Worm (Caenorhabditis elegans) whole organism, late embryonic: ENCODE measurements around the gene col-155.

Source experiments
- F13H6.1 ChIP-seq: sonication (generic microtip); optimal IDR thresholded peaks from 2 replicates; lab custom pipeline; 2016; ENCODE audit warnings: missing genetic modification characterization, missing compliant biosample characterization
- K02D7.2 ChIP-seq: sonication (generic microtip); optimal IDR thresholded peaks from 2 replicates; lab custom pipeline; 2017; ENCODE audit warnings: mild to moderate bottlenecking, missing genetic modification characterization, missing compliant biosample characterization
- K09A11.1 ChIP-seq: sonication (generic microtip); optimal IDR thresholded peaks from 2 replicates; lab custom pipeline; 2017; ENCODE audit warnings: antibody characterized with exemption, mild to moderate bottlenecking, missing genetic modification characterization, missing compliant biosample characterization; ENCODE audit not compliant: insufficient read depth
- T23F11.4 ChIP-seq: fragments of 200-800 bp; sonication (Bioruptor generic); optimal IDR thresholded peaks from 2 replicates; lab custom pipeline; 2018; ENCODE audit warnings: mild to moderate bottlenecking, missing genetic modification characterization, missing compliant biosample characterization
- ahr-1 ChIP-seq: sonication (generic microtip); optimal IDR thresholded peaks from 2 replicates; lab custom pipeline; 2016; ENCODE audit warnings: missing genetic modification characterization, missing compliant biosample characterization
- ama-1 ChIP-seq: fragments of 150-350 bp; optimal IDR thresholded peaks from 2 replicates; lab custom pipeline; 2014
- ceh-14 ChIP-seq: sonication (generic microtip); optimal IDR thresholded peaks from 2 replicates; lab custom pipeline; 2016; ENCODE audit warnings: missing genotype, missing genetic modification characterization, missing compliant biosample characterization
- ceh-18 ChIP-seq: sonication (generic microtip); optimal IDR thresholded peaks from 2 replicates; lab custom pipeline; 2016; ENCODE audit warnings: missing genetic modification characterization, missing compliant biosample characterization
- ceh-19 ChIP-seq: fragments of 200-800 bp; sonication (Bioruptor generic); optimal IDR thresholded peaks from 2 replicates; lab custom pipeline; 2018; ENCODE audit warnings: mild to moderate bottlenecking, missing genetic modification characterization, missing compliant biosample characterization
- ceh-22 ChIP-seq: sonication (generic microtip); optimal IDR thresholded peaks from 2 replicates; lab custom pipeline; 2017; ENCODE audit warnings: missing biosample characterization, missing genetic modification characterization
- ceh-24 ChIP-seq: sonication (generic microtip); optimal IDR thresholded peaks from 2 replicates; lab custom pipeline; 2016; ENCODE audit warnings: mild to moderate bottlenecking, missing genetic modification characterization, missing compliant biosample characterization
- ceh-31 ChIP-seq: sonication (generic microtip); optimal IDR thresholded peaks from 2 replicates; lab custom pipeline; 2016; ENCODE audit warnings: missing genetic modification characterization, missing compliant biosample characterization
- ceh-34 ChIP-seq: sonication (generic microtip); optimal IDR thresholded peaks from 2 replicates; lab custom pipeline; 2016; ENCODE audit warnings: mild to moderate bottlenecking, missing genetic modification characterization, missing compliant biosample characterization
- ceh-6 ChIP-seq: fragments of 200-800 bp; sonication (Bioruptor generic); optimal IDR thresholded peaks from 2 replicates; lab custom pipeline; 2018; ENCODE audit warnings: mild to moderate bottlenecking, missing genetic modification characterization, missing compliant biosample characterization
- ceh-9 ChIP-seq: sonication (generic microtip); optimal IDR thresholded peaks from 2 replicates; lab custom pipeline; 2016; ENCODE audit warnings: mild to moderate bottlenecking, missing genetic modification characterization, inconsistent platforms, missing compliant biosample characterization
- dmd-4 ChIP-seq: sonication (generic microtip); optimal IDR thresholded peaks from 2 replicates; lab custom pipeline; 2016; ENCODE audit warnings: borderline replicate concordance, missing genetic modification characterization, missing compliant biosample characterization
- dve-1 ChIP-seq: sonication (generic microtip); optimal IDR thresholded peaks from 2 replicates; lab custom pipeline; 2017; ENCODE audit warnings: antibody characterized with exemption, mild to moderate bottlenecking, missing genetic modification characterization, missing compliant biosample characterization
- elt-2 ChIP-seq: sonication (generic microtip); optimal IDR thresholded peaks from 2 replicates; lab custom pipeline; 2016; ENCODE audit warnings: missing genetic modification reagents, missing genetic modification characterization, missing compliant biosample characterization
- elt-4 ChIP-seq: sonication (generic microtip); optimal IDR thresholded peaks from 2 replicates; lab custom pipeline; 2016; ENCODE audit warnings: missing genetic modification characterization, missing compliant biosample characterization
- ets-4 ChIP-seq: sonication (generic microtip); optimal IDR thresholded peaks from 2 replicates; lab custom pipeline; 2016; ENCODE audit warnings: missing genetic modification characterization, missing compliant biosample characterization
- fkh-6 ChIP-seq: sonication (generic microtip); optimal IDR thresholded peaks from 2 replicates; lab custom pipeline; 2016; ENCODE audit warnings: missing genetic modification characterization, missing compliant biosample characterization
- hlh-13 ChIP-seq: fragments of 200-800 bp; sonication (Bioruptor generic); optimal IDR thresholded peaks from 2 replicates; lab custom pipeline; 2018; ENCODE audit warnings: mild to moderate bottlenecking, missing genetic modification characterization, missing compliant biosample characterization
- hlh-15 ChIP-seq: sonication (generic microtip); optimal IDR thresholded peaks from 2 replicates; lab custom pipeline; 2016; ENCODE audit warnings: missing genetic modification characterization, missing compliant biosample characterization
- hlh-30 ChIP-seq: sonication (generic microtip); optimal IDR thresholded peaks from 2 replicates; lab custom pipeline; 2017; ENCODE audit warnings: antibody characterized with exemption, missing genetic modification characterization, missing compliant biosample characterization; ENCODE audit not compliant: insufficient read depth
- hlh-6 ChIP-seq: sonication (generic microtip); optimal IDR thresholded peaks from 2 replicates; lab custom pipeline; 2016; ENCODE audit warnings: missing genotype, missing genetic modification characterization, missing compliant biosample characterization
- lim-6 ChIP-seq: sonication (generic microtip); optimal IDR thresholded peaks from 2 replicates; lab custom pipeline; 2016; ENCODE audit warnings: missing genetic modification characterization, missing compliant biosample characterization
- lin-11 ChIP-seq: fragments of 200-800 bp; sonication (Bioruptor generic); optimal IDR thresholded peaks from 2 replicates; lab custom pipeline; 2018; ENCODE audit warnings: mild to moderate bottlenecking, missing genetic modification characterization, missing compliant biosample characterization
- mec-3 ChIP-seq: sonication (generic microtip); optimal IDR thresholded peaks from 2 replicates; lab custom pipeline; 2016; ENCODE audit warnings: borderline replicate concordance, missing genetic modification characterization, missing compliant biosample characterization
- nfya-1 ChIP-seq: sonication (generic microtip); optimal IDR thresholded peaks from 2 replicates; lab custom pipeline; 2017; ENCODE audit warnings: missing genetic modification characterization, mild to moderate bottlenecking, missing compliant biosample characterization, antibody characterized with exemption, moderate library complexity
- nhr-232 ChIP-seq: sonication (generic microtip); optimal IDR thresholded peaks from 2 replicates; lab custom pipeline; 2016; ENCODE audit warnings: missing genetic modification characterization, missing compliant biosample characterization
- pag-3 ChIP-seq: sonication (generic microtip); optimal IDR thresholded peaks from 2 replicates; lab custom pipeline; 2016; ENCODE audit warnings: missing compliant biosample characterization, missing genetic modification characterization, borderline replicate concordance
- pat-9 ChIP-seq: fragments of 200-800 bp; sonication (Bioruptor generic); optimal IDR thresholded peaks from 2 replicates; lab custom pipeline; 2018; ENCODE audit warnings: mild to moderate bottlenecking, missing genetic modification characterization, moderate library complexity, missing compliant biosample characterization
- pax-1 ChIP-seq: fragments of 150-350 bp; optimal IDR thresholded peaks from 2 replicates; lab custom pipeline; 2014; ENCODE audit warnings: missing biosample characterization, missing genetic modification characterization
- ref-2 ChIP-seq: sonication (generic microtip); optimal IDR thresholded peaks from 2 replicates; lab custom pipeline; 2016; ENCODE audit warnings: missing genetic modification characterization, missing compliant biosample characterization
- sdc-2 ChIP-seq: sonication (generic microtip); optimal IDR thresholded peaks from 2 replicates; lab custom pipeline; 2016; ENCODE audit warnings: missing genotype, missing genetic modification characterization, missing compliant biosample characterization
- tbx-2 ChIP-seq: sonication (generic microtip); optimal IDR thresholded peaks from 2 replicates; lab custom pipeline; 2016; ENCODE audit warnings: missing genetic modification characterization, missing compliant biosample characterization
- tbx-7 ChIP-seq: sonication (generic microtip); optimal IDR thresholded peaks from 2 replicates; lab custom pipeline; 2016; ENCODE audit warnings: missing genotype, missing genetic modification characterization, missing compliant biosample characterization
- unc-42 ChIP-seq: sonication (generic microtip); optimal IDR thresholded peaks from 2 replicates; lab custom pipeline; 2016; ENCODE audit warnings: missing genotype, missing genetic modification characterization, missing compliant biosample characterization
- unc-55 ChIP-seq: sonication (generic microtip); optimal IDR thresholded peaks from 2 replicates; lab custom pipeline; 2017; ENCODE audit warnings: missing biosample characterization, missing genetic modification reagents, missing genetic modification characterization
- ztf-16 ChIP-seq: sonication (generic microtip); optimal IDR thresholded peaks from 2 replicates; lab custom pipeline; 2017; ENCODE audit warnings: missing genetic modification characterization, missing compliant biosample characterization

col-155 gene

DNA sequence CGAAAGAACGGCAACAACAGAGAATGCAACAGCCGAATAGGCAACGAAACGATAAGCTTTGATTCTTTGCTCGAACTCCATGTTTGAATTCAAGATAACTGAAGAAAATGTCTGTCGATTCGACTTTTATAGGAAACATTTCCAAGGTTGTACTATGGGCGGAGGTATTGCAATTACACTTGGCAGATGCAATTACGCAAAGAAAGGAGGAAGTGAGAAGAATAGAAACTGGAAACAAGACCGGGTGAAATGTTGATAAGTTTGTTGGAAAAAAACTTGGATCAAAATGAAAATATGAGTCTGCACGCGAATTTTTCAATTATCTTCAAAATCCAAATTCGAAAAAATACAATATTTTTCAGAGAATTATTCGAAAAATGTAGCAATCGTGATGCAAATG is at the start of gene col-155:
Gene col-155, minus strand, starts transcription at position 101 of the 400 bp plus-strand sequence.
- no peak for TF ChIP-seq ahr-1 (tag; lab: Kevin White, UChicago)
- no peak for TF ChIP-seq lin-11 (tag; lab: Kevin White, UChicago)
- TF ChIP-seq unc-55 (GFP tag; lab: Kevin White, UChicago) = no peak
- TF ChIP-seq ceh-19 = no peak
- no peak for TF ChIP-seq ets-4
- TF ChIP-seq sdc-2 = no peak
- TF ChIP-seq T23F11.4 (GFP tag; lab: Kevin White, UChicago) = no peak
- no peak for TF ChIP-seq hlh-13 (GFP tag; lab: Kevin White, UChicago)
- no peak for TF ChIP-seq ceh-6 (GFP tag; lab: Kevin White, UChicago)
- TF ChIP-seq ztf-16 (tag; lab: Kevin White, UChicago) = no peak
- TF ChIP-seq unc-42 (tag; lab: Kevin White, UChicago) = no peak
- no peak for TF ChIP-seq ceh-34 (tag; lab: Kevin White, UChicago)

DNA sequence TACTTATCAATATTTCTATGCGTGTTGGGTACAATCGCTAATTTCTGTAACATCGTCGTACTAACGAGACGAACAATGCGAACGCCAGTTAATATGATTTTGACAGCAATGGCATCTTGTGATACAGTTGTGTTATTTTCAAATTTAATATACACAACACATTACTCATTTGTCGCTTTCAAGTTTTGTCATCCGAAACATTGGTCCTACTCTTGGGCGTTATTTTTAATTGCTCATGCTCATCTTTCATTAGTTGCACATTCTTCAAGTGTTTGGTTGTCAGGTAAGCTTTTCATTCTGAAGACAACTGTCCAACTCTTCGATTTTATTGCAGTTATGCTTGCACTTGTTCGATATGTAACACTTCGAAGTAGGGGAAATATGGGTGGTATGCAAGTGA is 49.5 kb upstream of the col-155 start:
- TF ChIP-seq F13H6.1 (tag; lab: Kevin White, UChicago) = no peak
- TF ChIP-seq mec-3 = no peak
- no peak for TF ChIP-seq hlh-15 (tag; lab: Kevin White, UChicago)
- no peak for TF ChIP-seq nfya-1
- TF ChIP-seq ref-2 (tag; lab: Kevin White, UChicago) = no peak
- no peak for TF ChIP-seq ceh-22 (tag; lab: Kevin White, UChicago)
- TF ChIP-seq ama-1 (lab: Kevin White, UChicago) = no peak
- TF ChIP-seq elt-4 (tag; lab: Kevin White, UChicago) = no peak
- TF ChIP-seq elt-2 (tag; lab: Kevin White, UChicago) = no peak
- TF ChIP-seq tbx-7 (tag; lab: Kevin White, UChicago) = no peak
- no peak for TF ChIP-seq ceh-31 (tag; lab: Kevin White, UChicago)
- TF ChIP-seq ceh-18 (tag; lab: Kevin White, UChicago) = no peak
- no peak for TF ChIP-seq pax-1 (tag; lab: Kevin White, UChicago)
- no peak for TF ChIP-seq hlh-13 (GFP tag; lab: Kevin White, UChicago)
- no peak for TF ChIP-seq dve-1 (tag; lab: Kevin White, UChicago)
- TF ChIP-seq K02D7.2 (tag; lab: Kevin White, UChicago) = no peak
- no peak for TF ChIP-seq unc-55 (GFP tag; lab: Kevin White, UChicago)
- TF ChIP-seq tbx-2 = no peak

DNA sequence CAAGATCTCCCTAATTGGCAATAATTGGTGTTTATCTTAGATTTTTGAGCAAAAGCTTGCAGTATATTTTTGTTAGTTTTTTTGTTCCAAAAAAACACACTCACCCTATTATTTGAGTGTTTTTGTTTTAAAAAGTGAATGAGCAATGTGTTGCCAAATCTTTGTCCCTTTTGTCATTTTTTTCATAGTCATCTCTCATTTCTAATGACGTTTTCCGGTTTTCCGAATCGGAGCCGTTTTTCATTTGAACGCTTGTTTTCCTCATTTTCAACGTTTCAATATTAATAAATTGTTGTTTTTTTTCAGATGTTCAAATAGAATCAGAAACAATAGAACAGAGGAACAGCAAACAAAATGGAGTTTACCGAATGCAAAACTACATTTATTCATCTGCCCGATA is 48.8 kb upstream of the col-155 start, which contains the start of gene dmsr-1:
Gene dmsr-1, plus strand, starts transcription at position 301 of the 400 bp plus-strand sequence.
- TF ChIP-seq mec-3 (no peak), ceh-24 (tag; lab: Kevin White, UChicago) (no peak), dve-1 (tag; lab: Kevin White, UChicago) (no peak), pag-3 (tag; lab: Kevin White, UChicago) (no peak), K09A11.1 (no peak), ceh-9 (no peak), nhr-232 (tag; lab: Kevin White, UChicago) (no peak), hlh-6 (tag; lab: Kevin White, UChicago) (no peak), ceh-19 (no peak), nfya-1 (no peak), hlh-30 (no peak), fkh-6 (no peak), lim-6 (tag; lab: Kevin White, UChicago) (no peak), dmd-4 (no peak), ceh-14 (tag; lab: Kevin White, UChicago) (no peak), lin-11 (tag; lab: Kevin White, UChicago) (no peak), pat-9 (tag; lab: Kevin White, UChicago) (no peak)
